Worm (Caenorhabditis elegans): Measurements from ENCODE around the gene F35H10.3.

The F35H10.3 gene

ce11 chrIV:8297192-8297591 is 28.6 kb upstream of the F35H10.3 start, which contains the start of gene nprl-3:
TSS of gene nprl-3 (plus strand) at chrIV:8297492.
- TF ChIP-seq pag-3 (tag; optimal IDR thresholded peaks at IDR 0.05; ENCODE audit: borderline replicate concordance): no peak
- no peak for TF ChIP-seq sox-2 (GFP tag; IDR thresholded peaks at IDR 0.05)
- TF ChIP-seq dmd-4 (tag; optimal IDR thresholded peaks at IDR 0.05; ENCODE audit: borderline replicate concordance): no peak
- TF ChIP-seq fkh-10 (GFP tag; optimal IDR thresholded peaks at IDR 0.05): no peak
- TF ChIP-seq nfya-1 (tag; optimal IDR thresholded peaks at IDR 0.05): no peak

- TF ChIP-seq ets-4 (tag; optimal IDR thresholded peaks at IDR 0.05) (no peak), nfya-1 (tag; optimal IDR thresholded peaks at IDR 0.05) (no peak), K09A11.1 (tag; optimal IDR thresholded peaks at IDR 0.05; ENCODE audit: insufficient read depth) (no peak), dve-1 (tag; optimal IDR thresholded peaks at IDR 0.05) (no peak), ceh-34 (tag; optimal IDR thresholded peaks at IDR 0.05) (no peak), lim-6 (tag; optimal IDR thresholded peaks at IDR 0.05) (no peak), pros-1 (tag; optimal IDR thresholded peaks at IDR 0.05) (no peak), nhr-232 (tag; optimal IDR thresholded peaks at IDR 0.05) (no peak), fax-1 (tag; optimal IDR thresholded peaks at IDR 0.05) (no peak), T23F11.4 (GFP tag; optimal IDR thresholded peaks at IDR 0.05) (no peak), elt-4 (tag; optimal IDR thresholded peaks at IDR 0.05) (no peak)
These were observed 26.1 kb upstream of the F35H10.3 start, which contains the start of gene F35H10.6 for ce11 chrIV:8299636-8300035. TSS of gene F35H10.6 (plus strand) at chrIV:8299936.

ce11 chrIV:8300468-8300867 is 25.3 kb upstream of the F35H10.3 start, which contains the start of gene F35H10.5:
TSS of gene F35H10.5 (plus strand) at chrIV:8300768.
- TF ChIP-seq eyg-1 (tag; optimal IDR thresholded peaks at IDR 0.05) (no peak), fkh-6 (tag; optimal IDR thresholded peaks at IDR 0.05) (no peak), npax-4 (tag; optimal IDR thresholded peaks at IDR 0.05) (no peak), ceh-2 (tag; optimal IDR thresholded peaks at IDR 0.05) (no peak)

ce11 chrIV:8301925-8302324 is 23.8 kb upstream of the F35H10.3 start:
- no peak for TF ChIP-seq unc-3 (GFP tag; conservative IDR thresholded peaks at IDR 0.05)
- TF ChIP-seq unc-3 (tag; optimal IDR thresholded peaks at IDR 0.05): no peak
- TF ChIP-seq fax-1 (tag; optimal IDR thresholded peaks at IDR 0.05): no peak
- no peak for TF ChIP-seq pag-3 (tag; optimal IDR thresholded peaks at IDR 0.05; ENCODE audit: borderline replicate concordance)
- TF ChIP-seq pqm-1 (tag; optimal IDR thresholded peaks at IDR 0.05): no peak
- no peak for TF ChIP-seq ahr-1 (tag; optimal IDR thresholded peaks at IDR 0.05)

ce11 chrIV:8302648-8303161 is 23.1 kb upstream of the F35H10.3 start:
- TF ChIP-seq unc-55 (GFP tag; optimal IDR thresholded peaks at IDR 0.05) (no peak), K02D7.2 (tag; optimal IDR thresholded peaks at IDR 0.05) (no peak), odd-2 (tag; optimal IDR thresholded peaks at IDR 0.05) (no peak), pha-2 (tag; optimal IDR thresholded peaks at IDR 0.05) (no peak), che-1 (tag; optimal IDR thresholded peaks at IDR 0.05) (no peak), ceh-19 (GFP tag; optimal IDR thresholded peaks at IDR 0.05) (no peak), ama-1 (optimal IDR thresholded peaks at IDR 0.05) (no peak), lin-11 (tag; optimal IDR thresholded peaks at IDR 0.05) (no peak), ahr-1 (tag; optimal IDR thresholded peaks at IDR 0.05) (no peak), ceh-2 (tag; optimal IDR thresholded peaks at IDR 0.05) (no peak), ceh-6 (GFP tag; optimal IDR thresholded peaks at IDR 0.05) (no peak), ceh-48 (tag; optimal IDR thresholded peaks at IDR 0.05) (no peak), rnt-1 (tag; optimal IDR thresholded peaks at IDR 0.05) (no peak), dve-1 (tag; optimal IDR thresholded peaks at IDR 0.05) (no peak), ceh-34 (tag; optimal IDR thresholded peaks at IDR 0.05) (no peak)

Measured in whole organism, late embryonic.